Fruit fly (Drosophila melanogaster) whole organism, embryonic: ENCODE results near the gene Rdh.

Source experiments
- CG10274 ChIP-seq: fragments of 200-800 bp; sonication (Bioruptor generic); optimal IDR thresholded peaks from 3 replicates; lab custom pipeline; 2017; ENCODE audit warnings: missing biosample characterization, mild to moderate bottlenecking, missing genetic modification characterization
- CG11456 ChIP-seq: fragments of 200-800 bp; sonication (Bioruptor generic); IDR thresholded peaks from 3 replicates; pipeline ENCODE4 v1.3.6; 2022; ENCODE audit warnings: missing biosample characterization, missing genetic modification characterization
- CG11723 ChIP-seq: fragments of 200-800 bp; sonication (Bioruptor generic); optimal IDR thresholded peaks from 2 replicates; lab custom pipeline; 2017; ENCODE audit warnings: missing biosample characterization, mild to moderate bottlenecking, missing genetic modification characterization
- CG12155 ChIP-seq: fragments of 200-800 bp; sonication (Bioruptor generic); optimal IDR thresholded peaks from 3 replicates; lab custom pipeline; 2016; ENCODE audit warnings: missing biosample characterization, missing genetic modification characterization
- CG13296 ChIP-seq: fragments of 200-800 bp; sonication (Bioruptor generic); optimal IDR thresholded peaks from 3 replicates; lab custom pipeline; 2018; ENCODE audit warnings: missing biosample characterization, mild to moderate bottlenecking, missing genetic modification characterization
- CG16779 ChIP-seq: fragments of 200-800 bp; sonication (Bioruptor generic); IDR thresholded peaks from 2 replicates; pipeline ENCODE4 v1.3.6; 2022; ENCODE audit warnings: missing biosample characterization, missing genetic modification characterization
- CG16863 ChIP-seq: fragments of 200-800 bp; sonication (Bioruptor generic); optimal IDR thresholded peaks from 3 replicates; lab custom pipeline; 2016; ENCODE audit warnings: missing biosample characterization, missing genetic modification characterization
- CG17359 ChIP-seq: fragments of 200-800 bp; sonication (Bioruptor generic); optimal IDR thresholded peaks from 3 replicates; lab custom pipeline; 2018; ENCODE audit warnings: missing biosample characterization, mild to moderate bottlenecking, missing genetic modification characterization, moderate library complexity
- CG17912 ChIP-seq: fragments of 200-800 bp; sonication (Bioruptor generic); optimal IDR thresholded peaks from 2 replicates; lab custom pipeline; 2018; ENCODE audit warnings: missing biosample characterization, mild to moderate bottlenecking, missing genetic modification characterization
- CG18262 ChIP-seq: fragments of 200-800 bp; optimal IDR thresholded peaks from 3 replicates; lab custom pipeline; 2019; ENCODE audit warnings: missing biosample characterization, mild to moderate bottlenecking, missing genetic modification characterization, moderate library complexity
- CG18764 ChIP-seq: fragments of 200-800 bp; sonication (Bioruptor generic); optimal IDR thresholded peaks from 3 replicates; lab custom pipeline; 2016; ENCODE audit warnings: missing biosample characterization, missing genetic modification characterization
- CG30403 ChIP-seq: fragments of 200-800 bp; sonication (Bioruptor generic); optimal IDR thresholded peaks from 3 replicates; lab custom pipeline; 2016; ENCODE audit warnings: missing biosample characterization, missing genetic modification characterization
- CG3065 ChIP-seq: fragments of 200-800 bp; sonication (Bioruptor generic); optimal IDR thresholded peaks from 2 replicates; lab custom pipeline; 2016; ENCODE audit warnings: missing biosample characterization, missing genetic modification characterization
- CG32532 ChIP-seq: fragments of 200-800 bp; sonication (Bioruptor generic); IDR thresholded peaks from 2 replicates; pipeline ENCODE4 v1.3.6; 2022; ENCODE audit warnings: missing biosample characterization, missing genetic modification characterization
- CG32767 ChIP-seq: fragments of 200-800 bp; sonication (Bioruptor generic); IDR thresholded peaks from 2 replicates; pipeline ENCODE4 v1.3.6; 2022; ENCODE audit warnings: missing biosample characterization, missing genetic modification characterization
- CG7745 ChIP-seq: fragments of 200-800 bp; sonication (Bioruptor generic); optimal IDR thresholded peaks from 2 replicates; lab custom pipeline; 2018; ENCODE audit warnings: missing biosample characterization, mild to moderate bottlenecking, missing genetic modification characterization, moderate library complexity
- CG7786 ChIP-seq: fragments of 200-800 bp; sonication (Bioruptor generic); optimal IDR thresholded peaks from 2 replicates; lab custom pipeline; 2016; ENCODE audit warnings: missing biosample characterization, missing genetic modification characterization
- CG8089 ChIP-seq: fragments of 200-800 bp; sonication (Bioruptor generic); optimal IDR thresholded peaks from 3 replicates; lab custom pipeline; 2016; ENCODE audit warnings: missing biosample characterization, missing genetic modification characterization
- CG9797 ChIP-seq: fragments of 200-800 bp; sonication (Bioruptor generic); optimal IDR thresholded peaks from 3 replicates; lab custom pipeline; 2018; ENCODE audit warnings: missing biosample characterization, mild to moderate bottlenecking, missing genetic modification characterization
- CG9876 ChIP-seq: fragments of 200-800 bp; sonication (Bioruptor generic); optimal IDR thresholded peaks from 2 replicates; lab custom pipeline; 2016; ENCODE audit warnings: missing biosample characterization, missing genetic modification characterization
- CoRest ChIP-seq: fragments of 200-800 bp; sonication (Bioruptor generic); optimal IDR thresholded peaks from 3 replicates; lab custom pipeline; 2018; ENCODE audit warnings: missing biosample characterization, mild to moderate bottlenecking, missing genetic modification characterization, moderate library complexity
- Dip3 ChIP-seq: fragments of 200-800 bp; sonication (Bioruptor generic); optimal IDR thresholded peaks from 3 replicates; lab custom pipeline; 2016; ENCODE audit warnings: missing biosample characterization, missing genetic modification characterization
- Eip74EF ChIP-seq, 2 experiments: fragments of 200-800 bp in 1 of 2; fragments of >200 bp in 1 of 2; sonication (Bioruptor generic) in 1 of 2; optimal IDR thresholded peaks; 2 replicates each; lab custom pipeline; 2017 to 2019; ENCODE audit warnings: missing biosample characterization in 2 of 2, missing genetic modification characterization in 2 of 2, mild to moderate bottlenecking in 1 of 2, moderate library complexity in 1 of 2
- Ets65A ChIP-seq: fragments of 200-800 bp; sonication (Bioruptor generic); peaks from one replicate; lab custom pipeline; 2016; ENCODE audit warnings: missing biosample characterization, missing genetic modification characterization
- Fer1 ChIP-seq: fragments of 200-800 bp; sonication (Bioruptor generic); optimal IDR thresholded peaks from 2 replicates; lab custom pipeline; 2017; ENCODE audit warnings: missing biosample characterization, mild to moderate bottlenecking, missing genetic modification characterization
- Hsf ChIP-seq: fragments of 200-800 bp; sonication (Bioruptor generic); optimal IDR thresholded peaks from 3 replicates; lab custom pipeline; 2016; ENCODE audit warnings: missing biosample characterization, missing genetic modification characterization
- MBD-R2 ChIP-seq: fragments of 200-800 bp; sonication (Bioruptor generic); IDR thresholded peaks from 2 replicates; pipeline ENCODE4 v1.3.6; 2022; ENCODE audit warnings: missing biosample characterization, missing genetic modification characterization
- Mrtf ChIP-seq: fragments of 200-800 bp; sonication (Bioruptor generic); IDR thresholded peaks from 3 replicates; pipeline ENCODE4 v1.3.6; 2022; ENCODE audit warnings: missing biosample characterization, missing genetic modification characterization
- NFAT ChIP-seq: fragments of 200-800 bp; sonication (Bioruptor generic); IDR thresholded peaks from 2 replicates; pipeline ENCODE4 v1.3.6; 2022; ENCODE audit warnings: missing biosample characterization, missing genetic modification characterization
- Pdp1 ChIP-seq, 2 experiments: fragments of 200-800 bp; sonication (Bioruptor generic); optimal IDR thresholded peaks; 3 replicates each; lab custom pipeline; 2016; ENCODE audit warnings: missing biosample characterization in 2 of 2, missing genetic modification characterization in 2 of 2, mild to moderate bottlenecking in 1 of 2, moderate library complexity in 1 of 2
- ac ChIP-seq: fragments of 200-800 bp; sonication (Bioruptor generic); optimal IDR thresholded peaks from 3 replicates; lab custom pipeline; 2017; ENCODE audit warnings: missing biosample characterization, mild to moderate bottlenecking, missing genetic modification characterization
- al ChIP-seq: fragments of 200-800 bp; sonication (Bioruptor generic); IDR thresholded peaks from 2 replicates; pipeline ENCODE4 v1.3.6; 2022; ENCODE audit warnings: missing biosample characterization, missing genetic modification characterization
- ap ChIP-seq: fragments of 200-800 bp; sonication (Bioruptor generic); IDR thresholded peaks from 2 replicates; pipeline ENCODE4 v1.3.6; 2022; ENCODE audit warnings: missing biosample characterization, missing genetic modification characterization
- ase ChIP-seq: fragments of 200-800 bp; sonication (Bioruptor generic); IDR thresholded peaks from 3 replicates; pipeline ENCODE4 v1.3.6; 2022; ENCODE audit warnings: missing biosample characterization, missing genetic modification characterization
- bab2 ChIP-seq: fragments of 200-800 bp; sonication (Bioruptor generic); optimal IDR thresholded peaks from 2 replicates; lab custom pipeline; 2016; ENCODE audit warnings: missing biosample characterization, missing genetic modification characterization
- bbx ChIP-seq: fragments of 200-800 bp; sonication (Bioruptor generic); IDR thresholded peaks from 2 replicates; pipeline ENCODE4 v1.3.6; 2022; ENCODE audit warnings: missing biosample characterization, missing genetic modification characterization; ENCODE audit not compliant: partially characterized antibody
- br ChIP-seq: fragments of >200 bp; optimal IDR thresholded peaks from 2 replicates; lab custom pipeline; 2017
- bsh ChIP-seq, 2 experiments: fragments of 200-800 bp; sonication (Bioruptor generic); optimal IDR thresholded peaks; 2 replicates each; lab custom pipeline; 2017 to 2018; ENCODE audit warnings: mild to moderate bottlenecking in 2 of 2, missing biosample characterization in 2 of 2, missing genetic modification characterization in 2 of 2, moderate library complexity in 1 of 2
- crol ChIP-seq: fragments of 200-800 bp; sonication (Bioruptor generic); IDR thresholded peaks from 2 replicates; pipeline ENCODE4 v1.3.6; 2022; ENCODE audit warnings: missing biosample characterization, missing genetic modification characterization
- dimm ChIP-seq: fragments of 200-800 bp; sonication (Bioruptor generic); IDR thresholded peaks from 2 replicates; pipeline ENCODE4 v1.3.6; 2022; ENCODE audit warnings: missing biosample characterization, missing genetic modification characterization
- disco-r ChIP-seq: fragments of 200-800 bp; sonication (Bioruptor generic); optimal IDR thresholded peaks from 2 replicates; lab custom pipeline; 2016; ENCODE audit warnings: missing biosample characterization, missing genetic modification characterization
- emc ChIP-seq: fragments of 200-800 bp; sonication (Bioruptor generic); optimal IDR thresholded peaks from 2 replicates; lab custom pipeline; 2016; ENCODE audit warnings: missing biosample characterization, missing genetic modification characterization
- eve ChIP-seq, 2 experiments: fragments of >200 bp; optimal IDR thresholded peaks; 2 replicates each; lab custom pipeline; 2017; ENCODE audit warnings: missing biosample characterization in 2 of 2, missing genetic modification characterization in 2 of 2
- exex ChIP-seq: fragments of 200-800 bp; sonication (Bioruptor generic); optimal IDR thresholded peaks from 4 replicates; lab custom pipeline; 2018; ENCODE audit warnings: missing biosample characterization, mild to moderate bottlenecking, missing genetic modification characterization, moderate library complexity
- fd102C ChIP-seq: fragments of 200-800 bp; sonication (Bioruptor generic); optimal IDR thresholded peaks from 2 replicates; lab custom pipeline; 2018; ENCODE audit warnings: missing biosample characterization, mild to moderate bottlenecking, missing genetic modification characterization, moderate library complexity
- grau ChIP-seq: fragments of 200-800 bp; optimal IDR thresholded peaks from 3 replicates; lab custom pipeline; 2019; ENCODE audit warnings: missing biosample characterization, mild to moderate bottlenecking, missing genetic modification characterization, moderate library complexity
- gsb ChIP-seq: fragments of 200-800 bp; sonication (Bioruptor generic); IDR thresholded peaks from 2 replicates; pipeline ENCODE4 v1.3.6; 2022; ENCODE audit warnings: missing biosample characterization, missing genetic modification characterization
- knrl ChIP-seq: fragments of 200-800 bp; sonication (Bioruptor generic); IDR thresholded peaks from 3 replicates; pipeline ENCODE4 v1.3.6; 2022; ENCODE audit warnings: missing biosample characterization, missing genetic modification characterization; ENCODE audit not compliant: partially characterized antibody
- mld ChIP-seq: fragments of 200-800 bp; sonication (Bioruptor generic); IDR thresholded peaks from 3 replicates; pipeline ENCODE4 v1.3.6; 2022; ENCODE audit warnings: missing biosample characterization, missing genetic modification characterization; ENCODE audit not compliant: partially characterized antibody
- otp ChIP-seq: fragments of 200-800 bp; sonication (Bioruptor generic); IDR thresholded peaks from 3 replicates; pipeline ENCODE4, ENCODE4 v1.3.6; 2022; ENCODE audit warnings: missing biosample characterization, missing genetic modification characterization
- pros ChIP-seq: fragments of 200-800 bp; sonication (Bioruptor generic); optimal IDR thresholded peaks from 3 replicates; lab custom pipeline; 2019; ENCODE audit warnings: missing biosample characterization, mild to moderate bottlenecking, missing genetic modification characterization, moderate library complexity
- tgo ChIP-seq: fragments of 200-800 bp; sonication (Bioruptor generic); IDR thresholded peaks from 3 replicates; pipeline ENCODE4 v1.3.6; 2022; ENCODE audit warnings: missing biosample characterization, missing genetic modification characterization
- usp ChIP-seq: fragments of >200 bp; optimal IDR thresholded peaks from 2 replicates; lab custom pipeline; 2017; ENCODE audit warnings: missing biosample characterization, missing genetic modification characterization

Rdh gene

dm6 chr3L:3873094-3873493 lies 47.8 kb downstream of the Rdh start (continued):
- TF ChIP-seq emc (no peak), tgo (GFP tag; lab: Robert Waterston, UW) (no peak), knrl (GFP tag; lab: Robert Waterston, UW) (no peak), CG17912 (GFP tag; lab: Kevin White, UChicago) (no peak), NFAT (GFP tag; lab: Robert Waterston, UW) (no peak), MBD-R2 (GFP tag; lab: Robert Waterston, UW) (no peak), ap (no peak), eve (GFP tag; optimal IDR thresholded peaks at IDR 0.05; lab: Kevin White, UChicago) (no peak), CG9876 (GFP tag; lab: Kevin White, UChicago) (no peak), CG32532 (GFP tag; lab: Robert Waterston, UW) (no peak), CG18262 (tag; lab: Kevin White, UChicago) (peak; percentile 82), gsb (GFP tag; lab: Robert Waterston, UW) (no peak), CG9797 (GFP tag; lab: Kevin White, UChicago) (no peak), CG13296 (GFP tag; lab: Kevin White, UChicago) (no peak), CG3065 (no peak), CG7786 (GFP tag; lab: Kevin White, UChicago) (no peak), CG8089 (no peak), Eip74EF (GFP tag; optimal IDR thresholded peaks at IDR 0.05; lab: Kevin White, UChicago) (peak in 1 of 2 experiments; percentile 18), CG32767 (GFP tag; lab: Robert Waterston, UW) (no peak), CG17359 (tag; lab: Kevin White, UChicago) (no peak), dimm (GFP tag; lab: Robert Waterston, UW) (no peak), CG12155 (GFP tag; lab: Kevin White, UChicago) (no peak), CG11456 (GFP tag; lab: Robert Waterston, UW) (no peak), otp (GFP tag; lab: Robert Waterston, UW) (no peak), br (lab: Kevin White, UChicago) (no peak), mld (GFP tag; lab: Robert Waterston, UW) (no peak), Hsf (GFP tag; lab: Kevin White, UChicago) (peak; percentile 14), crol (GFP tag; lab: Robert Waterston, UW) (no peak), Mrtf (GFP tag; lab: Robert Waterston, UW) (no peak), CG10274 (GFP tag; lab: Kevin White, UChicago) (no peak), bbx (GFP tag; lab: Robert Waterston, UW) (no peak), ase (GFP tag; lab: Robert Waterston, UW) (no peak; the same call in 2 of the 3 replicates), CoRest (tag; lab: Kevin White, UChicago) (peak; percentile 62), fd102C (GFP tag; lab: Kevin White, UChicago) (no peak), Dip3 (GFP tag; lab: Kevin White, UChicago) (no peak), bab2 (GFP tag; lab: Kevin White, UChicago) (no peak), grau (peak; percentile 59), disco-r (GFP tag; lab: Kevin White, UChicago) (no peak), ac (GFP tag; lab: Kevin White, UChicago) (no peak), Pdp1 (GFP tag; optimal IDR thresholded peaks at IDR 0.05; lab: Kevin White, UChicago) (no peak), al (GFP tag; lab: Robert Waterston, UW) (no peak), bsh (GFP tag; optimal IDR thresholded peaks at IDR 0.05; lab: Kevin White, UChicago) (peak in 1 of 2 experiments; percentile 85), CG11723 (GFP tag; lab: Kevin White, UChicago) (no peak), CG16779 (no peak), CG18764 (GFP tag; lab: Kevin White, UChicago) (no peak), CG7745 (tag; lab: Kevin White, UChicago) (no peak), pros (no peak), CG30403 (GFP tag; lab: Kevin White, UChicago) (peak; percentile 47), Ets65A (GFP tag; lab: Kevin White, UChicago) (no peak), usp (GFP tag; lab: Kevin White, UChicago) (no peak), exex (tag; lab: Kevin White, UChicago) (no peak), CG16863 (GFP tag; lab: Kevin White, UChicago) (no peak), Fer1 (no peak)
